Worm (Caenorhabditis elegans): Measurements from ENCODE around the gene gei-13.

DNA sequence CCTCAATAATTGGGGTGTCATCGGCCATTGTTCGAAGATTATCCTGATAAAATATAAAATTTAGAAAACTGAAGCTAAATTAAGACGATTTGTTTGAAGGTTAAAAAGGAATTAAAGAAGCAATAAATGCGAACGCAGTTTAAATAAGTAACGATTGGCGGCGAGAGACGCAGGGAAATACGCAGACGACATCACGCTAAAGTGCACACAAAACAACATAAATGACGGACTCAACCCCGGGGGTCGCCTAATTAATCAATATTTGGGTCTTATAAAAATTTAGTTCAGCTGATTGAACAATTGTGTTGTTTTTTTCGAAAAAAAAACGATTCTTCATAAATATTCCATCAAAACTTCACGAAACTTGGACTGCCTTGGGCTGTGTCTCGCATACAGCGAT, 20.5 kb downstream of the gei-13 start, which contains the start of gene hcp-3:
- TF ChIP-seq tbx-2 (tag; optimal IDR thresholded peaks at IDR 0.05) (no peak), pha-4 (tag; optimal IDR thresholded peaks at IDR 0.05) (peak; percentile 62), ama-1 (optimal IDR thresholded peaks at IDR 0.05) (no peak), nhr-28 (tag; optimal IDR thresholded peaks at IDR 0.05) (no peak), unc-62 (GFP tag; optimal IDR thresholded peaks at IDR 0.05) (no peak), lin-39 (tag; optimal IDR thresholded peaks at IDR 0.05) (no peak), nhr-77 (tag; optimal IDR thresholded peaks at IDR 0.05) (no peak), pqm-1 (tag; optimal IDR thresholded peaks at IDR 0.05) (no peak), nhr-11 (tag; optimal IDR thresholded peaks at IDR 0.05) (no peak), nhr-23 (tag; optimal IDR thresholded peaks at IDR 0.05) (peak; percentile 45), nhr-237 (tag; optimal IDR thresholded peaks at IDR 0.05) (no peak), zag-1 (tag; optimal IDR thresholded peaks at IDR 0.05) (no peak), ceh-16 (tag; optimal IDR thresholded peaks at IDR 0.05) (no peak), elt-3 (tag; optimal IDR thresholded peaks at IDR 0.05) (no peak)
